Worm (Caenorhabditis elegans): ENCODE results near the gene col-77.

The col-77 gene

DNA sequence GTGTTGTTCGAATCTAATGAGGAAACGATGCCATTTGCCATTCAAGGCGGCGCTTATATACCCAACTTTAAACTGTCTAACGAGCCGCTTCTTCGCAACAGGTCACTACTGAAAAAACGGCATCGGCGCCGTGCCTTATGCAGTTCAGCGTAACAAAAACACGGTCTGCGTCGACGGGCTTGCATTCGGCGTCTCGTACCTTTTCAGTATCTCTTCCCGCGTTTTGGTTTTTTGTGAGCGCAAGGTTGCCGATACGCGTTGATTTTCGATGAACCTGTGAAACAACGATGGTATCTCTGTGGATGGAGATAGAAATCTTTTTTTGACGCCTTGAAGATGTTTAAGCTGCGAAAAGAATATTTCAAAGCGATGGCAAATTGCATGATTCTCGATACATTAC, at the start of gene col-77:
col-77 (minus strand) TSS at position 32 of the 400 bp plus-strand sequence.
- TF ChIP-seq lin-14 (GFP tag; optimal IDR thresholded peaks at IDR 0.05) (peak; percentile 31), ceh-88 (GFP tag; IDR thresholded peaks at IDR 0.05) (no peak)

DNA sequence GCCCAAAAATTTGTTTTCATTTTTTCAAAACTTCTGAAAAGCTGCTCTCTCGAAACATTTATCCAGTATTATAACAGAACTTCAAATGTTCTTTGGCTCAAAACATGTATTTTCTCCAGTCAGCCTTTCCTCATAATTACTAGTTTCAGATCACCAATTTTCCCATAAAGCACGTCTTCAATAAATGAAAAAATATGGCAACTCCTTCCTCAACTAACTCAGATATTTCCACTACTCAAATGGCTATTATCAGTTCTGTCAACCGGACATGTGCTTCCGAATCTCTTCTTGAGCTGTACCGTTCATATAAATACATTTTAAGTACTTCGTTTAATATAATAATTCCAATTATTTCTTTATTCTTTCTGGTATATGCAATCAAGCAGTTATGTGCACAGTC, 48.3 kb upstream of the col-77 start, which contains the start of gene sra-13:
sra-13 (plus strand) TSS at position 195 of the 400 bp plus-strand sequence.
- TF ChIP-seq nhr-28 (tag; optimal IDR thresholded peaks at IDR 0.05) (no peak), unc-62 (GFP tag; optimal IDR thresholded peaks at IDR 0.05) (no peak), pag-3 (tag; optimal IDR thresholded peaks at IDR 0.05; ENCODE audit: borderline replicate concordance, insufficient read depth) (no peak), dpl-1 (GFP tag; optimal IDR thresholded peaks at IDR 0.05) (no peak), mdl-1 (tag; optimal IDR thresholded peaks at IDR 0.05) (no peak), ceh-8 (GFP tag; optimal IDR thresholded peaks at IDR 0.05) (no peak), ama-1 (optimal IDR thresholded peaks at IDR 0.05) (no peak), skn-1 (tag; optimal IDR thresholded peaks at IDR 0.05) (no peak), unc-130 (tag; optimal IDR thresholded peaks at IDR 0.05) (no peak), rnt-1 (tag; optimal IDR thresholded peaks at IDR 0.05) (no peak), F16B12.6 (tag; optimal IDR thresholded peaks at IDR 0.05) (no peak), tbx-2 (tag; optimal IDR thresholded peaks at IDR 0.05) (no peak), fkh-8 (tag; optimal IDR thresholded peaks at IDR 0.05) (no peak), ces-1 (GFP tag; optimal IDR thresholded peaks at IDR 0.05) (no peak), ztf-11 (tag; optimal IDR thresholded peaks at IDR 0.05) (no peak), lin-39 (tag; optimal IDR thresholded peaks at IDR 0.05) (no peak)

DNA sequence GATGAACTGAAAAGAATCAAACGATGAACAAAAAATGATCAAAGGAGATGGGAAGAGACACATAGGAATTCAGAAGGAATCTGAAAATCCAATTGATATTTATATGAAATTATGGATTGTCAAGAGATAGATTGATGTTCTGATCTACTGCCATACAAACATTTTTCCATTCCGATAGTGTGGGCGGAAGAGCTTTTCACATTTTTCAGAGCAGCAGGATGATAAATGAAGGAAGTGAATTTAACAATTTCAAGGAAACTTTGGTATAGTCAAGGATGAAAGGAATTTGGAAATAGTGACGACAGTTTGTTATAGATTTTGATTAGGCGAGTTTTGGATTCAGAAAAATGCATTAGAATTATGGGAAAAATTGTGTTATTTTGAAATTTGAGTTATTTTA, 46.1 kb upstream of the col-77 start, which contains the start of gene ubc-24:
ubc-24 (plus strand) TSS at position 301 of the 400 bp plus-strand sequence.
- no peak for TF ChIP-seq grh-1 (GFP tag; IDR thresholded peaks at IDR 0.05)
- no peak for TF ChIP-seq efl-3 (GFP tag; optimal IDR thresholded peaks at IDR 0.05)

DNA sequence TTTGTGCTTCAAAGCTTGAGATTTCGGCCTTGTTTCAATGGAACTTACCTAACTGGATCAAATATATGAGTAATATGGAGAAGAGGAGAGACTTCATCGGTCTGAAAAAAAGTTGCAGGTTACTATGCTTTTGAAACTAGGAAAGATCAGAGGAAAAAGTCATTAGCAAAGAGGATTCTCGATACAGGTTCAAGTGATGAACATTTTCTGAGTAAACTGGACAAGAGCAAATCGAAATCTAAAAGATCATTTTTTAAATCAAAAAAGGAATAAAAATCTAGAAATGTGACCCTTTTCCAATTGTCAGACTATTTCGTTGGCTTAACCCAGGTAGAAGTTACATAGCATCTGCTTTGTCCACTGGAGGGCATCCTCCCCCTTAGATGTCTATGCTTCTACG, 45.6 kb upstream of the col-77 start, which contains the start of gene skpo-1:
skpo-1 (minus strand) TSS at position 101 of the 400 bp plus-strand sequence.
- TF ChIP-seq efl-1 (optimal IDR thresholded peaks at IDR 0.05) = no peak
- peak in 1 of 2 experiments; percentile 10 for TF ChIP-seq efl-1 (GFP tag; optimal IDR thresholded peaks at IDR 0.05 in 1 of 2)
- no peak for TF ChIP-seq lin-15B (tag; optimal IDR thresholded peaks at IDR 0.05)

DNA sequence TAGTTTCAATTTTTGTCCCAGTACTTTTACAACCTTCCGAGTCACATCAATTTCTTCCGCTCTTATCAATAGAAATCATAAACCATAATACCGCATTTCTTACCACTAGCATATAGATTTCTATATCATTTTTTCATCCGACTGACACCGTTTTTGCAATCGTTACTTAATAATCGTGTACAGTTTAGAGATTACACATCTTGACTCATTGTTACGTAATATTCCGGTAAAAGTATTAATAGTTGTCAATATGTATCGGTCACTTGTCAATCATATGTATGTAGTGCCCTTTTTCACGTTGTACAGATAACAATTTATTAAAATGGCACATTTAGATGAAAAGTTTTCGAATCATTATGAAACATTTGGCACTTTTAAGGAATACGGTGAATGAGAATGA, 40.8 kb upstream of the col-77 start:
- peak; percentile 77 for TF ChIP-seq elt-2 (tag; optimal IDR thresholded peaks at IDR 0.05)
- TF ChIP-seq jun-1 (tag; optimal IDR thresholded peaks at IDR 0.05) = peak; percentile 48
- TF ChIP-seq elt-3 (tag; optimal IDR thresholded peaks at IDR 0.05) = no peak

DNA sequence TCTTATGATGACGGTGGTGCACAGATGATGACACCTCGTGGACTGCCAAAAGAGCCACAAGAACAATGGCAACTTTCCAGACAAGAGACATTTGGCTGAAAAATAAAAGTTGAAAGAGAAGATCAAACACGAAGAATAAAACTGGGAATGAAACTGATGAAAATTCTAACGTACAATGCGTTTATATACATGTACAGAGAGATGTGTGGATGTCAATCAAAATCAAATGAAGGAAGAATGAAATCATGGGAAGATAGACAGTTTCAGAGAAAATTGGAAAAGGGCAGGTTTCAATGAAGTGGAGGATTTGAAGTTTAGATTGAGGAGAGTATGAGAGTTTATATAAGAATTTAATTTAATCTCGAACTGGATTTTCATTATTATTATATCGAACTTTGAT, 39.9 kb upstream of the col-77 start, which contains the start of gene dod-23:
dod-23 (minus strand) TSS at position 101 of the 400 bp plus-strand sequence.
- TF ChIP-seq ztf-11 (tag; optimal IDR thresholded peaks at IDR 0.05) (no peak), ets-5 (GFP tag; IDR thresholded peaks at IDR 0.05) (no peak), C04F5.9 (tag; optimal IDR thresholded peaks at IDR 0.05) (no peak), Y116A8C.19 (tag; optimal IDR thresholded peaks at IDR 0.05; ENCODE audit: borderline replicate concordance) (no peak), pax-3 (tag; optimal IDR thresholded peaks at IDR 0.05) (no peak), lin-15B (tag; optimal IDR thresholded peaks at IDR 0.05) (no peak), lir-3 (tag; optimal IDR thresholded peaks at IDR 0.05; ENCODE audit: poor library complexity) (no peak)

DNA sequence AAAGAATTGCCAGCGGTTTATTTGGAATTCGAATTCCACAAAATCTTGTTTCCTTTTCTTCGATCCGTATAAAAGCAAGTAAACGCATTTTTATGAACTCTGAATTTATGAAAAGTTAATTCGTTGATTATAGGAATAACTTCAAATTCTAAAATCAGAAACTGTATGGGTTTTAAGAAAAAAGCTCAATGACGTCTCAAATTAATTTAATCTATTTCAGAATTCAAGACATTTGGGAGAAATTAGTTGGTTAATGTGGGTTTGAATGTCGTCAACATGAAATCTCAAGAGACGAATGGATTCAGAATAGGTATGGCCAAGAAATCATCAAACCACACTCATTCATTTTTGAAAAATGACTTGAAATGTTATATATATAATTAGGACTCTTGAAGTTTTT, 36.9 kb upstream of the col-77 start, which contains the start of gene F49E12.7:
F49E12.7 (minus strand) TSS at position 101 of the 400 bp plus-strand sequence.
- no peak for TF ChIP-seq jun-1 (tag; optimal IDR thresholded peaks at IDR 0.05)
- TF ChIP-seq ceh-8 (GFP tag; optimal IDR thresholded peaks at IDR 0.05) = peak; percentile 47
- no peak for TF ChIP-seq blmp-1 (tag; optimal IDR thresholded peaks at IDR 0.05)

All from whole organism, L1 larva.